Fruit fly (Drosophila melanogaster): ENCODE results near the gene Roc1a.
A peak's percentile ranks its signal among the peaks of the same experiment; 100 is the strongest.

Gene Roc1a

DNA sequence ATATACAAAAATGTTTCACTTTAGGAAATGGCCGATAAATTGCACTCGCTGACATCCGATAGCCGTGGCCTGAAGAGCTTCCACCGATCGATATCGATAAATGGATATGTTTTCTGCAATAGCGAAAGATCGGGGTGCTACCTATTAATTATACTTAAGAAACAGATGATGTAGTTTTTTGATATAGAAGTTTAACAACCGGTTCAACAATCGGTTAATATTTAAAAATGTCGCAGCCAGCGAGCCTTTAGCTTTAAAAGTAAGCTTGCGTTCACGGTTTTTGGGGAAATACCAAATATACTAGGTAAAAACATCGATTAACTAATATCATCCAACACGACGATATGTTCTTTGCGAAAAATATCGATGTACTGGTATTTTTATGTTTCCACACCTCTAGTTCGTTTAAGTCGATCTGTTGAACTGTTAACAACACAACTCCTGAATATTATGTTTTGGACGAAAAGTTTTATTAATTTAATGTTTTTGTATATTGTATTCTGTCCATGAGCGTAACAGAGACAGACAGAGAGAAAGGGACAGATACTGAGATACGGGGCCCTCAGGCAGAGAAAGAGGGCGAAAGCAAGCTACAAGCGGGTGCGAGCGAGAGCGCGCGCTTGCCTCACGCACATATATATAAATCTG is 11.5 kb upstream of the Roc1a start, which contains the start of gene Dredd (continued):
- TF ChIP-seq mld (GFP tag; IDR thresholded peaks at IDR 0.05; ENCODE audit: partially characterized antibody): peak; percentile 78; the same call in 2 of the 3 replicates
- TF ChIP-seq CG6689 (GFP tag; IDR thresholded peaks at IDR 0.05): no peak
- TF ChIP-seq CG12744 (GFP tag; optimal IDR thresholded peaks at IDR 0.05): no peak
- no peak for TF ChIP-seq h (optimal IDR thresholded peaks at IDR 0.05)
- TF ChIP-seq CG8944 (GFP tag; optimal IDR thresholded peaks at IDR 0.05): no peak
- TF ChIP-seq CG10462 (GFP tag; optimal IDR thresholded peaks at IDR 0.05): no peak
- no peak for TF ChIP-seq p53 (GFP tag; optimal IDR thresholded peaks at IDR 0.05)
- TF ChIP-seq CG1602 (GFP tag; optimal IDR thresholded peaks at IDR 0.05): no peak
- TF ChIP-seq odd (GFP tag; optimal IDR thresholded peaks at IDR 0.05): no peak
- no peak for TF ChIP-seq ase (GFP tag; IDR thresholded peaks at IDR 0.05)
- peak; percentile 36 for TF ChIP-seq phol (tag; optimal IDR thresholded peaks at IDR 0.05)
- no peak for TF ChIP-seq Dfd (GFP tag; optimal IDR thresholded peaks at IDR 0.05)
- no peak for TF ChIP-seq unpg (GFP tag; optimal IDR thresholded peaks at IDR 0.05)
- TF ChIP-seq Eip74EF (GFP tag; optimal IDR thresholded peaks at IDR 0.05): no peak
- peak; percentile 20 for TF ChIP-seq grau (tag; optimal IDR thresholded peaks at IDR 0.05)
- no peak for TF ChIP-seq sim (GFP tag; IDR thresholded peaks at IDR 0.05)
- TF ChIP-seq fd3F (GFP tag; optimal IDR thresholded peaks at IDR 0.05): no peak
- TF ChIP-seq Scr (GFP tag; IDR thresholded peaks at IDR 0.05; ENCODE audit: partially characterized antibody): peak; percentile 92
- peak; percentile 11; the same call in 1 of the 2 replicates for TF ChIP-seq CG14014 (GFP tag; IDR thresholded peaks at IDR 0.05)
- TF ChIP-seq CG13775 (GFP tag; optimal IDR thresholded peaks at IDR 0.05): no peak
- peak; percentile 93 for TF ChIP-seq nerfin-2 (GFP tag; IDR thresholded peaks at IDR 0.05; ENCODE audit: partially characterized antibody)
- TF ChIP-seq NC2α (GFP tag; optimal IDR thresholded peaks at IDR 0.05): no peak
- no peak for TF ChIP-seq da (GFP tag; optimal IDR thresholded peaks at IDR 0.05)
- TF ChIP-seq cwo (GFP tag; optimal IDR thresholded peaks at IDR 0.05): peak; percentile 42
- no peak for TF ChIP-seq cato (GFP tag; optimal IDR thresholded peaks at IDR 0.05; ENCODE audit: borderline replicate concordance)
- TF ChIP-seq Ets97D (GFP tag; optimal IDR thresholded peaks at IDR 0.05): peak; percentile 80
- TF ChIP-seq nmo (GFP tag; optimal IDR thresholded peaks at IDR 0.05): peak; percentile 26
- no peak for TF ChIP-seq tap (tag; optimal IDR thresholded peaks at IDR 0.05)
- no peak for TF ChIP-seq croc (GFP tag; conservative IDR thresholded peaks at IDR 0.05)
- TF ChIP-seq Oli (tag; optimal IDR thresholded peaks at IDR 0.05): no peak
- TF ChIP-seq Dip2 (GFP tag; IDR thresholded peaks at IDR 0.05): no peak
- TF ChIP-seq CG15269 (tag; optimal IDR thresholded peaks at IDR 0.05): no peak
- peak; percentile 42 for TF ChIP-seq cg (GFP tag; optimal IDR thresholded peaks at IDR 0.05)
- peak; percentile 9 for TF ChIP-seq CG13296 (GFP tag; optimal IDR thresholded peaks at IDR 0.05)
- TF ChIP-seq nau (GFP tag; optimal IDR thresholded peaks at IDR 0.05): no peak
- no peak for TF ChIP-seq crp (GFP tag; optimal IDR thresholded peaks at IDR 0.05)
- no peak for TF ChIP-seq CG4820 (GFP tag; optimal IDR thresholded peaks at IDR 0.05)
- TF ChIP-seq CG3281 (GFP tag; optimal IDR thresholded peaks at IDR 0.05): peak; percentile 17
- TF ChIP-seq ERR (GFP tag; optimal IDR thresholded peaks at IDR 0.05): no peak
- no peak for TF ChIP-seq CG16815 (GFP tag; optimal IDR thresholded peaks at IDR 0.05)
- TF ChIP-seq zf30C (GFP tag; optimal IDR thresholded peaks at IDR 0.05): no peak
- peak; percentile 56 for TF ChIP-seq CG9797 (GFP tag; optimal IDR thresholded peaks at IDR 0.05)
- no peak for TF ChIP-seq CG14050 (GFP tag; IDR thresholded peaks at IDR 0.05)
- TF ChIP-seq CG17186 (GFP tag; optimal IDR thresholded peaks at IDR 0.05): no peak
- TF ChIP-seq seq (GFP tag; IDR thresholded peaks at IDR 0.05): no peak
- peak; percentile 85; the same call in 1 of the 4 replicates for TF ChIP-seq chinmo (GFP tag; IDR thresholded peaks at IDR 0.05; ENCODE audit: partially characterized antibody)
- TF ChIP-seq vvl (GFP tag; IDR thresholded peaks at IDR 0.05): 0 out of 2 replicates have a peak, but pooled peaks have one; percentile 19
- TF ChIP-seq emc (GFP tag; optimal IDR thresholded peaks at IDR 0.05): no peak
- TF ChIP-seq ac (GFP tag; optimal IDR thresholded peaks at IDR 0.05): no peak
- no peak for TF ChIP-seq CG9932 (GFP tag; IDR thresholded peaks at IDR 0.05)
